Worm (Caenorhabditis elegans) whole organism, L2 larva: ENCODE results near the gene ddo-2.

ENCODE experiments used
- F13H6.1 ChIP-seq: sonication (generic microtip); optimal IDR thresholded peaks from 2 replicates; lab custom pipeline; 2016; ENCODE audit warnings: missing genetic modification characterization, missing compliant biosample characterization
- R02D3.7 ChIP-seq: fragments of 150-350 bp; optimal IDR thresholded peaks from 2 replicates; lab custom pipeline; 2014; ENCODE audit warnings: missing biosample characterization, missing genetic modification characterization
- Y55F3AM.14 ChIP-seq: fragments of 200-800 bp; sonication (Bioruptor generic); optimal IDR thresholded peaks from 2 replicates; lab custom pipeline; 2018; ENCODE audit warnings: mild to moderate bottlenecking, missing genetic modification characterization, missing compliant biosample characterization
- ama-1 ChIP-seq: fragments of 150-350 bp; optimal IDR thresholded peaks from 2 replicates; lab custom pipeline; 2018; ENCODE audit warnings: inconsistent platforms
- blmp-1 ChIP-seq: sonication (generic microtip); optimal IDR thresholded peaks from 2 replicates; lab custom pipeline; 2017; ENCODE audit warnings: missing genetic modification characterization, mild to moderate bottlenecking, missing compliant biosample characterization, antibody characterized with exemption, moderate library complexity; ENCODE audit not compliant: insufficient read depth
- ceh-16 ChIP-seq: fragments of 150-350 bp; optimal IDR thresholded peaks from 2 replicates; lab custom pipeline; 2014; ENCODE audit warnings: missing biosample characterization, missing genetic modification characterization
- crh-2 ChIP-seq: sonication (generic microtip); optimal IDR thresholded peaks from 2 replicates; lab custom pipeline; 2017; ENCODE audit warnings: missing biosample characterization, missing genetic modification characterization
- dmd-4 ChIP-seq: sonication (generic microtip); optimal IDR thresholded peaks from 2 replicates; lab custom pipeline; 2017; ENCODE audit warnings: missing biosample characterization, missing genetic modification characterization
- egl-27 ChIP-seq: sonication (generic microtip); optimal IDR thresholded peaks from 3 replicates; lab custom pipeline; 2017; ENCODE audit warnings: missing biosample characterization, missing genetic modification reagents, missing genetic modification characterization
- elt-1 ChIP-seq: fragments of 150-350 bp; optimal IDR thresholded peaks from 2 replicates; lab custom pipeline; 2014; ENCODE audit warnings: missing biosample characterization, missing genetic modification characterization
- elt-3 ChIP-seq: sonication (generic microtip); optimal IDR thresholded peaks from 2 replicates; lab custom pipeline; 2017; ENCODE audit warnings: missing biosample characterization, missing genetic modification characterization
- fos-1 ChIP-seq: fragments of 150-350 bp; optimal IDR thresholded peaks from 2 replicates; lab custom pipeline; 2014; ENCODE audit warnings: missing biosample characterization, missing genetic modification characterization
- gmeb-1 ChIP-seq: fragments of 150-350 bp; optimal IDR thresholded peaks from 2 replicates; lab custom pipeline; 2014; ENCODE audit warnings: missing biosample characterization, missing genetic modification characterization
- lin-13 ChIP-seq: fragments of 150-350 bp; optimal IDR thresholded peaks from 2 replicates; lab custom pipeline; 2014; ENCODE audit warnings: missing biosample characterization, missing genetic modification reagents, missing genetic modification characterization
- lin-39 ChIP-seq: fragments of 150-350 bp; optimal IDR thresholded peaks from 2 replicates; lab custom pipeline; 2014; ENCODE audit warnings: missing biosample characterization, missing genetic modification reagents, missing genetic modification characterization
- lsy-2 ChIP-seq, 2 experiments: fragments of 150-350 bp in 1 of 2; sonication (generic microtip) in 1 of 2; optimal IDR thresholded peaks; 2 replicates each; lab custom pipeline; 2014 to 2017; ENCODE audit warnings: missing biosample characterization in 2 of 2, missing genetic modification characterization in 2 of 2
- mab-5 ChIP-seq: fragments of 150-350 bp; optimal IDR thresholded peaks from 2 replicates; lab custom pipeline; 2014; ENCODE audit warnings: missing biosample characterization, missing genetic modification characterization
- nhr-10 ChIP-seq: sonication (generic microtip); optimal IDR thresholded peaks from 2 replicates; lab custom pipeline; 2017; ENCODE audit warnings: missing biosample characterization, missing genetic modification characterization
- nhr-11 ChIP-seq: fragments of 150-350 bp; optimal IDR thresholded peaks from 2 replicates; lab custom pipeline; 2014; ENCODE audit warnings: missing biosample characterization, missing genetic modification characterization
- nhr-12 ChIP-seq: fragments of 150-350 bp; optimal IDR thresholded peaks from 2 replicates; lab custom pipeline; 2014; ENCODE audit warnings: missing biosample characterization, missing genetic modification characterization
- nhr-129 ChIP-seq: fragments of 150-350 bp; optimal IDR thresholded peaks from 2 replicates; lab custom pipeline; 2014; ENCODE audit warnings: missing biosample characterization, missing genetic modification characterization
- nhr-21 ChIP-seq: fragments of 150-350 bp; optimal IDR thresholded peaks from 2 replicates; lab custom pipeline; 2014; ENCODE audit warnings: missing biosample characterization, missing genetic modification characterization
- nhr-23 ChIP-seq: fragments of 150-350 bp; optimal IDR thresholded peaks from 2 replicates; lab custom pipeline; 2014; ENCODE audit warnings: missing biosample characterization, missing genetic modification reagents, missing genetic modification characterization
- nhr-25 ChIP-seq: fragments of 150-350 bp; sonication (generic microtip); optimal IDR thresholded peaks from 3 replicates; lab custom pipeline; 2014; ENCODE audit warnings: missing biosample characterization, missing genetic modification characterization
- nhr-6 ChIP-seq: fragments of 150-350 bp; optimal IDR thresholded peaks from 2 replicates; lab custom pipeline; 2014; ENCODE audit warnings: missing biosample characterization, missing genetic modification characterization
- peb-1 ChIP-seq: fragments of 150-350 bp; optimal IDR thresholded peaks from 2 replicates; lab custom pipeline; 2014; ENCODE audit warnings: missing biosample characterization, missing genetic modification characterization
- sem-4 ChIP-seq: fragments of 150-350 bp; optimal IDR thresholded peaks from 2 replicates; lab custom pipeline; 2014; ENCODE audit warnings: missing biosample characterization, missing genetic modification reagents, missing genetic modification characterization
- sma-3 ChIP-seq: sonication (generic microtip); optimal IDR thresholded peaks from 2 replicates; lab custom pipeline; 2016; ENCODE audit warnings: missing genetic modification reagents, missing genetic modification characterization, missing compliant biosample characterization
- sma-9 ChIP-seq, 2 experiments: fragments of 150-350 bp in 1 of 2; sonication (generic microtip) in 1 of 2; optimal IDR thresholded peaks; 2 replicates each; lab custom pipeline; 2014 to 2016; ENCODE audit warnings: missing genetic modification characterization in 2 of 2, mild to moderate bottlenecking in 1 of 2, missing biosample characterization in 1 of 2, missing compliant biosample characterization in 1 of 2, missing genetic modification reagents in 1 of 2, moderate library complexity in 1 of 2
- snpc-4 ChIP-seq: fragments of 150-350 bp; optimal IDR thresholded peaks from 2 replicates; lab custom pipeline; 2014; ENCODE audit warnings: missing biosample characterization, missing genetic modification characterization
- unc-39 ChIP-seq: fragments of 150-350 bp; optimal IDR thresholded peaks from 2 replicates; lab custom pipeline; 2014; ENCODE audit warnings: missing biosample characterization, missing genetic modification characterization
- unc-55 ChIP-seq: fragments of 150-350 bp; sonication (generic microtip); optimal IDR thresholded peaks from 3 replicates; lab custom pipeline; 2014; ENCODE audit warnings: missing biosample characterization, missing genetic modification reagents, missing genetic modification characterization
- unc-62 ChIP-seq: fragments of 150-350 bp; optimal IDR thresholded peaks from 2 replicates; lab custom pipeline; 2014; ENCODE audit warnings: missing biosample characterization, missing genetic modification reagents, missing genetic modification characterization
- zag-1 ChIP-seq: fragments of 150-350 bp; optimal IDR thresholded peaks from 2 replicates; lab custom pipeline; 2014; ENCODE audit warnings: missing biosample characterization, missing genetic modification characterization
- ztf-1 ChIP-seq: fragments of 200-800 bp; sonication (Bioruptor generic); conservative IDR thresholded peaks from 2 replicates; pipeline ENCODE4 v1.3.6; 2022; ENCODE audit warnings: missing genetic modification characterization, missing compliant biosample characterization
- ztf-11 ChIP-seq: sonication (generic microtip); optimal IDR thresholded peaks from 2 replicates; lab custom pipeline; 2017; ENCODE audit warnings: missing biosample characterization, missing genetic modification characterization
- ztf-4 ChIP-seq: fragments of 150-350 bp; optimal IDR thresholded peaks from 2 replicates; lab custom pipeline; 2014; ENCODE audit warnings: missing biosample characterization, missing genetic modification characterization

The ddo-2 gene

ce11 chrV:7435376-7436204, at the start of gene ddo-2, which contains the start of gene F25E5.8:
ddo-2 (minus strand) TSS chrV:7435705.
F25E5.8 (plus strand) TSS chrV:7435930.
- peak; percentile 38 for TF ChIP-seq blmp-1
- no peak for TF ChIP-seq nhr-11
- TF ChIP-seq ama-1 (lab: Kevin White, UChicago) = peak; percentile 87
- peak; percentile 20 for TF ChIP-seq sma-3
- peak; percentile 1 for TF ChIP-seq sem-4 (tag; lab: Kevin White, UChicago)
- peak; percentile 30 for TF ChIP-seq nhr-21 (tag; lab: Kevin White, UChicago)
- no peak for TF ChIP-seq Y55F3AM.14
- peak; percentile 59 for TF ChIP-seq nhr-25 (tag; lab: Kevin White, UChicago)
- TF ChIP-seq, all 48 proteins: peak for 6

ce11 chrV:7485000-7485399, 49.5 kb upstream of the ddo-2 start, which contains the start of gene srbc-8:
srbc-8 (minus strand) TSS chrV:7485100.
- TF ChIP-seq lsy-2 (tag; optimal IDR thresholded peaks at IDR 0.05; lab: Kevin White, UChicago) (no peak), peb-1 (tag; lab: Kevin White, UChicago) (no peak), ztf-4 (tag; lab: Kevin White, UChicago) (no peak), dmd-4 (tag; lab: Kevin White, UChicago) (no peak), gmeb-1 (tag; lab: Kevin White, UChicago) (no peak), nhr-6 (tag; lab: Kevin White, UChicago) (no peak), mab-5 (tag; lab: Kevin White, UChicago) (no peak), fos-1 (no peak), elt-3 (tag; lab: Kevin White, UChicago) (no peak), lin-13 (no peak), nhr-23 (tag; lab: Kevin White, UChicago) (no peak), ama-1 (lab: Kevin White, UChicago) (no peak), sem-4 (tag; lab: Kevin White, UChicago) (no peak), ztf-11 (tag; lab: Kevin White, UChicago) (no peak), R02D3.7 (tag; lab: Kevin White, UChicago) (no peak), snpc-4 (tag; lab: Kevin White, UChicago) (no peak), F13H6.1 (tag; lab: Kevin White, UChicago) (no peak), nhr-129 (tag; lab: Kevin White, UChicago) (no peak), nhr-21 (tag; lab: Kevin White, UChicago) (no peak), nhr-25 (tag; lab: Kevin White, UChicago) (no peak)
- TF ChIP-seq, all 48 proteins: peak for 0

ce11 chrV:7480949-7481348, 45.4 kb upstream of the ddo-2 start, which contains the start of gene C18B10.6:
C18B10.6 (minus strand) TSS chrV:7481049.
- TF ChIP-seq nhr-21 (tag; lab: Kevin White, UChicago) (no peak), crh-2 (tag; lab: Kevin White, UChicago) (no peak), nhr-10 (tag; lab: Kevin White, UChicago) (no peak), blmp-1 (no peak), sma-3 (no peak), gmeb-1 (tag; lab: Kevin White, UChicago) (no peak), peb-1 (tag; lab: Kevin White, UChicago) (no peak), fos-1 (no peak), ceh-16 (no peak), unc-39 (tag; lab: Kevin White, UChicago) (no peak), lin-39 (no peak), ztf-1 (GFP tag; lab: Robert Waterston, UW) (no peak), nhr-6 (tag; lab: Kevin White, UChicago) (no peak), nhr-25 (tag; lab: Kevin White, UChicago) (no peak), zag-1 (tag; lab: Kevin White, UChicago) (no peak), egl-27 (tag; lab: Kevin White, UChicago) (no peak), ztf-4 (tag; lab: Kevin White, UChicago) (no peak), ztf-11 (tag; lab: Kevin White, UChicago) (no peak), unc-62 (no peak), sem-4 (tag; lab: Kevin White, UChicago) (no peak)
- TF ChIP-seq, all 48 proteins: peak for 0

- TF ChIP-seq unc-55 (GFP tag; lab: Kevin White, UChicago) = no peak
- no peak for TF ChIP-seq nhr-23 (tag; lab: Kevin White, UChicago)
- no peak for TF ChIP-seq sma-9 (GFP tag; optimal IDR thresholded peaks at IDR 0.05; lab: Kevin White, UChicago)
- TF ChIP-seq sma-9 (tag; optimal IDR thresholded peaks at IDR 0.05; lab: Kevin White, UChicago) = no peak
- TF ChIP-seq nhr-10 (tag; lab: Kevin White, UChicago) = no peak
- TF ChIP-seq gmeb-1 (tag; lab: Kevin White, UChicago) = no peak
- TF ChIP-seq nhr-6 (tag; lab: Kevin White, UChicago) = no peak
- TF ChIP-seq sma-3 = no peak
- no peak for TF ChIP-seq nhr-12
- no peak for TF ChIP-seq elt-1 (tag; lab: Kevin White, UChicago)
- no peak for TF ChIP-seq ama-1 (lab: Kevin White, UChicago)
- TF ChIP-seq elt-3 (tag; lab: Kevin White, UChicago) = no peak
- no peak for TF ChIP-seq unc-39 (tag; lab: Kevin White, UChicago)
These were observed 42.9 kb upstream of the ddo-2 start, which contains the start of gene str-190 for ce11 chrV:7478404-7478803. str-190 (minus strand) TSS chrV:7478504.
